Fruit fly (Drosophila melanogaster) Kc167 (cell line): ENCODE results near the gene Mtr3.

ENCODE experiments used
- h ChIP-seq: fragments of >200 bp; optimal IDR thresholded peaks from 3 replicates; lab custom pipeline; 2018; ENCODE audit warnings: missing external identifiers
- insv ChIP-seq: fragments of >200 bp; optimal IDR thresholded peaks from 3 replicates; lab custom pipeline; 2018; ENCODE audit warnings: missing external identifiers
- psq ChIP-seq: fragments of >200 bp; optimal IDR thresholded peaks from 2 replicates; lab custom pipeline; 2017; ENCODE audit warnings: missing external identifiers
- ttk ChIP-seq: sonication (Bioruptor generic); optimal IDR thresholded peaks from 2 replicates; lab custom pipeline; 2017; ENCODE audit warnings: missing external identifiers

dm6 chr3L:19953612-19954011 lies 40.1 kb upstream of the Mtr3 start, which contains the start of gene CG42655:
- no peak for TF ChIP-seq h (lab: Kevin White, UChicago)
- no peak for TF ChIP-seq insv (lab: Kevin White, UChicago)
- TF ChIP-seq psq (lab: Kevin White, UChicago) = no peak
- no peak for TF ChIP-seq ttk
